Fruit fly (Drosophila melanogaster): Measurements from ENCODE around the gene CG14435.

Gene CG14435

dm6 chrX:6868629-6869579, 25.2 kb upstream of the CG14435 start:
- TF ChIP-seq Aef1 (GFP tag; IDR thresholded peaks at IDR 0.05) (no peak), lola (GFP tag; optimal IDR thresholded peaks at IDR 0.05) (peak in 1 of 3 experiments; percentile 17), CG4854 (GFP tag; optimal IDR thresholded peaks at IDR 0.05) (no peak), ash1 (GFP tag; optimal IDR thresholded peaks at IDR 0.05) (peak; percentile 19), Ssrp (tag; optimal IDR thresholded peaks at IDR 0.05) (peak; percentile 7), Ets65A (GFP tag) (peak; percentile 83), CG9797 (GFP tag; optimal IDR thresholded peaks at IDR 0.05) (peak; percentile 24), sqz (GFP tag; optimal IDR thresholded peaks at IDR 0.05) (peak; percentile 79), Med (GFP tag) (peak; percentile 31), Ptx1 (GFP tag; IDR thresholded peaks at IDR 0.05) (0 out of 2 replicates have a peak, but pooled peaks have one; percentile 11), Xrp1 (GFP tag; IDR thresholded peaks at IDR 0.05) (0 out of 2 replicates have a peak, but pooled peaks have one; percentile 11), CG8290 (GFP tag; optimal IDR thresholded peaks at IDR 0.05) (no peak), CG8290 (tag; optimal IDR thresholded peaks at IDR 0.05) (peak in 1 of 2 experiments; percentile 1), chm (GFP tag; IDR thresholded peaks at IDR 0.05) (peak; percentile 12; the same call in 1 of the 2 replicates), sens (GFP tag) (peak; percentile 70), gem (tag; optimal IDR thresholded peaks at IDR 0.05) (peak; percentile 2), eve (GFP tag; optimal IDR thresholded peaks at IDR 0.05) (peak in 1 of 2 experiments; percentile 74), z (GFP tag; IDR thresholded peaks at IDR 0.05) (0 out of 3 replicates have a peak, but pooled peaks have one; percentile 11), Xbp1 (GFP tag; optimal IDR thresholded peaks at IDR 0.05) (no peak), CG11696 (GFP tag; IDR thresholded peaks at IDR 0.05) (0 out of 2 replicates have a peak, but pooled peaks have one; percentile 4), CG9437 (GFP tag; optimal IDR thresholded peaks at IDR 0.05) (no peak), CTCF (GFP tag; optimal IDR thresholded peaks at IDR 0.05) (no peak), gfzf (GFP tag; optimal IDR thresholded peaks at IDR 0.05) (peak; percentile 12), pho (GFP tag; optimal IDR thresholded peaks at IDR 0.05) (no peak)

- no peak for TF ChIP-seq Atf3 (GFP tag; optimal IDR thresholded peaks at IDR 0.05)
- TF ChIP-seq CG7963 (GFP tag; IDR thresholded peaks at IDR 0.05; ENCODE audit: partially characterized antibody): no peak; the same call in 2 of the 3 replicates
- TF ChIP-seq seq (GFP tag; IDR thresholded peaks at IDR 0.05): peak; percentile 6; the same call in 1 of the 2 replicates
- no peak for TF ChIP-seq gem (tag; optimal IDR thresholded peaks at IDR 0.05)
- peak; percentile 98 for TF ChIP-seq chinmo (GFP tag; IDR thresholded peaks at IDR 0.05; ENCODE audit: partially characterized antibody)
- peak; percentile 62; the same call in 1 of the 2 replicates for TF ChIP-seq CG42726 (GFP tag; IDR thresholded peaks at IDR 0.05; ENCODE audit: partially characterized antibody)
- TF ChIP-seq ken (GFP tag; IDR thresholded peaks at IDR 0.05): no peak
- no peak for TF ChIP-seq ro (GFP tag; IDR thresholded peaks at IDR 0.05)
- peak; percentile 66; the same call in 1 of the 3 replicates for TF ChIP-seq CG34422 (GFP tag; IDR thresholded peaks at IDR 0.05)
- TF ChIP-seq CG1832 (GFP tag; optimal IDR thresholded peaks at IDR 0.05): peak; percentile 30
- no peak for TF ChIP-seq croc (GFP tag; conservative IDR thresholded peaks at IDR 0.05)
- no peak for TF ChIP-seq CG3407 (GFP tag; optimal IDR thresholded peaks at IDR 0.05)
- peak; percentile 16 for TF ChIP-seq CG12299 (tag; optimal IDR thresholded peaks at IDR 0.05)
- peak; percentile 57 for TF ChIP-seq nerfin-1 (tag; optimal IDR thresholded peaks at IDR 0.05)
- no peak for TF ChIP-seq Gug (GFP tag; IDR thresholded peaks at IDR 0.05)
- TF ChIP-seq CG13424 (tag; optimal IDR thresholded peaks at IDR 0.05): peak; percentile 56
- 0 out of 3 replicates have a peak, but pooled peaks have one; percentile 22 for TF ChIP-seq CG2889 (GFP tag; IDR thresholded peaks at IDR 0.05)
- TF ChIP-seq Rfx (GFP tag; IDR thresholded peaks at IDR 0.05): peak; percentile 44; the same call in 1 of the 2 replicates
- TF ChIP-seq kay (GFP tag; optimal IDR thresholded peaks at IDR 0.05): no peak
- no peak for TF ChIP-seq HmgZ (tag; optimal IDR thresholded peaks at IDR 0.05)
- peak; percentile 14 for TF ChIP-seq Xbp1 (GFP tag; optimal IDR thresholded peaks at IDR 0.05)
- TF ChIP-seq hbn (GFP tag; IDR thresholded peaks at IDR 0.05; ENCODE audit: partially characterized antibody): peak; percentile 33; the same call in 1 of the 2 replicates
- TF ChIP-seq Trl (optimal IDR thresholded peaks at IDR 0.05): peak; percentile 81 to 95
- TF ChIP-seq Trl (GFP tag; optimal IDR thresholded peaks at IDR 0.05): no peak
- TF ChIP-seq Drgx (GFP tag; IDR thresholded peaks at IDR 0.05): peak; percentile 49
- TF ChIP-seq CG18764 (GFP tag; optimal IDR thresholded peaks at IDR 0.05): no peak
- no peak for TF ChIP-seq Mes4 (GFP tag; optimal IDR thresholded peaks at IDR 0.05)
Observed at dm6 chrX:6868024-6868628, 24.4 kb upstream of the CG14435 start.

All from whole organism, embryonic.